Worm (Caenorhabditis elegans): ENCODE results near the gene srx-12.

Gene srx-12

ce11 chrIV:1035108-1035507, 10.7 kb upstream of the srx-12 start (continued):
- no peak for TF ChIP-seq nhr-71 (tag; optimal IDR thresholded peaks at IDR 0.05)
- TF ChIP-seq unc-130 (tag; optimal IDR thresholded peaks at IDR 0.05), result peak; percentile 4
- TF ChIP-seq grh-1 (GFP tag; IDR thresholded peaks at IDR 0.05), result no peak
- TF ChIP-seq nhr-11 (tag; optimal IDR thresholded peaks at IDR 0.05), result no peak
- no peak for TF ChIP-seq efl-1 (optimal IDR thresholded peaks at IDR 0.05)
- peak in 1 of 2 experiments; percentile 90 for TF ChIP-seq efl-1 (GFP tag; optimal IDR thresholded peaks at IDR 0.05 in 1 of 2)
- TF ChIP-seq ceh-88 (GFP tag; IDR thresholded peaks at IDR 0.05), result no peak
- TF ChIP-seq efl-3 (GFP tag; optimal IDR thresholded peaks at IDR 0.05), result no peak
- no peak for TF ChIP-seq pax-3 (tag; optimal IDR thresholded peaks at IDR 0.05)
- no peak for TF ChIP-seq snu-23 (GFP tag; optimal IDR thresholded peaks at IDR 0.05)
- no peak for TF ChIP-seq lin-15B (tag; optimal IDR thresholded peaks at IDR 0.05)
- TF ChIP-seq swsn-7 (tag; optimal IDR thresholded peaks at IDR 0.05), result no peak
- no peak for TF ChIP-seq nhr-77 (tag; optimal IDR thresholded peaks at IDR 0.05)
- peak in 1 of 2 experiments; percentile 51 for TF ChIP-seq lin-35 (GFP tag; optimal IDR thresholded peaks at IDR 0.05)
- no peak for TF ChIP-seq xbp-1 (tag; optimal IDR thresholded peaks at IDR 0.05)

DNA sequence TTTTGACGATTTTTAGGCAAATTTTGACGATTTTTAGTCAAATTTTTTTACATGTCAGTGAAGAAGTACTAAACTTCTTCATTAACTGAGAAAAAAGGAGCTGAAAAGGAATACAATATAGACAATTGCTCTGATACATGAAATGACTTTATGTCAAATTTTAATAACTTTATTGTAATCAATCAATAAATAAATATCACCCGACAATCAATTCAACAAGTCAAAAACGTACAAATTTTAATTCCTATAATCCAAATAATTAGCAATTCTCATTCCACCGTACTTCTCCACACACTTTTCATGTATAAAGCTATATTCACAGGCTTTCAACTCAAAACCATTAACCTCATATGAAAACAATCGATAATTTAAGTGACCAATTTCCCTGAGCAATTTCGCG, 7.3 kb upstream of the srx-12 start:
- no peak for TF ChIP-seq snu-23 (GFP tag; optimal IDR thresholded peaks at IDR 0.05)
- TF ChIP-seq dsc-1 (tag; optimal IDR thresholded peaks at IDR 0.05), result no peak
- TF ChIP-seq sup-37 (GFP tag; optimal IDR thresholded peaks at IDR 0.05), result no peak
- no peak for TF ChIP-seq vab-15 (tag; optimal IDR thresholded peaks at IDR 0.05)
- no peak for TF ChIP-seq ceh-90 (tag; optimal IDR thresholded peaks at IDR 0.05)

ce11 chrIV:1040537-1040936, 5.2 kb upstream of the srx-12 start:
- no peak for TF ChIP-seq lin-14 (GFP tag; optimal IDR thresholded peaks at IDR 0.05)
- no peak for TF ChIP-seq nhr-71 (tag; optimal IDR thresholded peaks at IDR 0.05)
- TF ChIP-seq pag-3 (tag; optimal IDR thresholded peaks at IDR 0.05; ENCODE audit: borderline replicate concordance, insufficient read depth), result no peak
- no peak for TF ChIP-seq egl-27 (tag; optimal IDR thresholded peaks at IDR 0.05)
- TF ChIP-seq xbp-1 (tag; optimal IDR thresholded peaks at IDR 0.05), result no peak
- no peak for TF ChIP-seq nhr-84 (tag; optimal IDR thresholded peaks at IDR 0.05)
- TF ChIP-seq tbx-2 (tag; optimal IDR thresholded peaks at IDR 0.05), result no peak
- TF ChIP-seq nhr-85 (tag), result no peak
- TF ChIP-seq aly-2 (tag; optimal IDR thresholded peaks at IDR 0.05), result no peak
- TF ChIP-seq elt-2 (tag; optimal IDR thresholded peaks at IDR 0.05), result no peak
- TF ChIP-seq elt-3 (tag; optimal IDR thresholded peaks at IDR 0.05), result no peak
- no peak for TF ChIP-seq nhr-28 (tag; optimal IDR thresholded peaks at IDR 0.05)
- TF ChIP-seq unc-62 (GFP tag; optimal IDR thresholded peaks at IDR 0.05), result no peak
- TF ChIP-seq nhr-47 (tag; optimal IDR thresholded peaks at IDR 0.05), result no peak
- no peak for TF ChIP-seq fkh-10 (GFP tag; optimal IDR thresholded peaks at IDR 0.05)
- TF ChIP-seq lsy-2 (tag; optimal IDR thresholded peaks at IDR 0.05), result no peak
- TF ChIP-seq ztf-11 (tag; optimal IDR thresholded peaks at IDR 0.05), result no peak
- no peak for TF ChIP-seq ceh-90 (tag; optimal IDR thresholded peaks at IDR 0.05)
- no peak for TF ChIP-seq efl-1 (optimal IDR thresholded peaks at IDR 0.05)
- TF ChIP-seq efl-1 (GFP tag; optimal IDR thresholded peaks at IDR 0.05 in 1 of 2), result no peak
- TF ChIP-seq nhr-90 (tag; optimal IDR thresholded peaks at IDR 0.05; ENCODE audit: poor library complexity), result no peak

DNA sequence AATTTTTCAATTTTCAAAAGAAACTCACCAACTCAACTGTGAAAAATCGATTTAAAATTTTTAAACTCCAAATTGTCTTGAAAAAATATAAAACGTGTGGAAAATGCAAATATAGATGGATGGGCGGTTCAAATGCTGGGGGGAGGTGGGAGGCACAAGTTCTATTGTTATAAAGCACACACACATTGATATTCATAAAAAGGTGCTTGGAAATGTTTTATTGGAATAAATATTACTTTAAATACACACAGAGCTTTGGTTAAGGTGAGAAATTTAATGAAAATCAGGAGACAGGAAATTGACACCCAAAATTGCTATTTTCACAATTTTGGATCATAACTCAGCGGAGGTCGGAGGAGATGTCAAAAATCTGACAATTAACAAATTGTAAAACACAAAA, 1.5 kb upstream of the srx-12 start, which contains the start of gene Y55F3AM.11:
TSS of gene Y55F3AM.11 (minus strand) at position 101 of the 400 bp plus-strand sequence.
- TF ChIP-seq nhr-84 (tag; optimal IDR thresholded peaks at IDR 0.05) (no peak), lin-35 (GFP tag; optimal IDR thresholded peaks at IDR 0.05) (no peak)

- TF ChIP-seq pag-3 (tag; optimal IDR thresholded peaks at IDR 0.05; ENCODE audit: borderline replicate concordance, insufficient read depth) (no peak), fkh-4 (tag; optimal IDR thresholded peaks at IDR 0.05; ENCODE audit: borderline replicate concordance) (no peak), mef-2 (tag; optimal IDR thresholded peaks at IDR 0.05) (no peak), zip-4 (GFP tag; optimal IDR thresholded peaks at IDR 0.05) (no peak), lin-35 (GFP tag; optimal IDR thresholded peaks at IDR 0.05) (no peak), elt-3 (tag; optimal IDR thresholded peaks at IDR 0.05) (no peak), ces-1 (GFP tag; optimal IDR thresholded peaks at IDR 0.05) (no peak), nhr-76 (tag; optimal IDR thresholded peaks at IDR 0.05) (no peak), lin-13 (GFP tag; optimal IDR thresholded peaks at IDR 0.05) (no peak), nhr-85 (tag) (no peak), ceh-63 (GFP tag; optimal IDR thresholded peaks at IDR 0.05) (no peak), unc-86 (tag; optimal IDR thresholded peaks at IDR 0.05) (no peak), hpl-2 (GFP tag; optimal IDR thresholded peaks at IDR 0.05) (no peak), lin-15B (tag; optimal IDR thresholded peaks at IDR 0.05) (no peak), nhr-28 (tag; optimal IDR thresholded peaks at IDR 0.05) (no peak)
These were observed 1.2 kb downstream of the srx-12 start for ce11 chrIV:1046996-1047395.
